Worm (Caenorhabditis elegans): ENCODE measurements around the gene tomm-7.

- TF ChIP-seq aly-2 (tag; optimal IDR thresholded peaks at IDR 0.05) (no peak), sptf-1 (tag; optimal IDR thresholded peaks at IDR 0.05) (no peak), pag-3 (tag; optimal IDR thresholded peaks at IDR 0.05; ENCODE audit: borderline replicate concordance, insufficient read depth) (no peak), snpc-4 (tag; optimal IDR thresholded peaks at IDR 0.05) (no peak), nhr-11 (tag; optimal IDR thresholded peaks at IDR 0.05) (no peak), unc-130 (tag; optimal IDR thresholded peaks at IDR 0.05) (no peak), mdl-1 (tag; optimal IDR thresholded peaks at IDR 0.05) (no peak), ztf-4 (tag; optimal IDR thresholded peaks at IDR 0.05) (no peak), aha-1 (tag; optimal IDR thresholded peaks at IDR 0.05) (no peak), egl-27 (tag; optimal IDR thresholded peaks at IDR 0.05) (no peak), lin-39 (tag; optimal IDR thresholded peaks at IDR 0.05) (no peak), C34B4.2 (tag; optimal IDR thresholded peaks at IDR 0.05) (no peak), ets-5 (GFP tag; IDR thresholded peaks at IDR 0.05) (no peak), mab-9 (GFP tag; IDR thresholded peaks at IDR 0.05) (no peak)
These were observed 36.1 kb upstream of the tomm-7 start for ce11 chrIII:7823285-7823684.
